Fruit fly (Drosophila melanogaster): ENCODE measurements around the gene Tmep.

Gene Tmep

dm6 chr3L:1569162-1569965, at the start of gene Tmep:
Gene Tmep, plus strand, starts transcription at chr3L:1569181.
- peak; percentile 8 for TF ChIP-seq noc (tag; optimal IDR thresholded peaks at IDR 0.05)

dm6 chr3L:1531159-1531558, 37.8 kb upstream of the Tmep start, which contains the start of gene Ir62a:
Gene Ir62a, minus strand, starts transcription at chr3L:1531259.
- TF ChIP-seq noc (tag; optimal IDR thresholded peaks at IDR 0.05) = no peak

DNA sequence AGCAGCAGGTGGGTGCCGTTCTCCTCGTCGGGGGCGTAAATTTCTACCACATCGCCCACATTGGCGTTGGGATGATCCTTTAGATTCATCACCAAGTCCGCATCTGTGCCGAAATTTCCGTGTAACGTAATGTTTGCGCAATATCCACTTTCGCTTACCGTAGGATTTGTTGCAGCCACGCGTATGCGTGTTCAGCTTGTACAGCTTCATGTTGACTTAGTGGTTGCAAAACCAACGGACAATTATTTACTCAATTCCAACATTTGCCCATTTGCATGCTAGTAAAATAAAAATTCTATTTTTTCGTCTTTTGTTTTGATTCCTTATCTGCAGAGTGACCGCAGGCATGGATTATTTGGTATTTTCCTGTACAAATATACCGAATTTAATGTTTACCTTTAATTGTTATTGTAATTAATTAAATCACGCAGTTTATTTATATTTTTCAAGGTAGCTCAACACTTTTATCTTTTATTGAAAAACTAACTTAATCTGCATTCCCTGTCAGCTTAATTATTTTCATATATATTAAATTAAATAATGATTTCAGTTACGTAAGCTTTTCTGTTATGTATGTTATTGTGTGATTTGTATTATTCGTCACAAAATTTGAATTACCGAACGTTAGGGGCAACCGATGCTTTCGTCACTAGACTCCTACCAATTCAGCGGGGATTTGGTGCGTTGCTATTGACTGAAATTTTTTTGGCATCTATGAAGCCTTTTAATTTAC, 35.1 kb upstream of the Tmep start, which contains the start of gene Iml1:
TSS of gene Iml1 (minus strand) at position 336 of the 733 bp plus-strand sequence.
- no peak for TF ChIP-seq noc (tag; optimal IDR thresholded peaks at IDR 0.05)

DNA sequence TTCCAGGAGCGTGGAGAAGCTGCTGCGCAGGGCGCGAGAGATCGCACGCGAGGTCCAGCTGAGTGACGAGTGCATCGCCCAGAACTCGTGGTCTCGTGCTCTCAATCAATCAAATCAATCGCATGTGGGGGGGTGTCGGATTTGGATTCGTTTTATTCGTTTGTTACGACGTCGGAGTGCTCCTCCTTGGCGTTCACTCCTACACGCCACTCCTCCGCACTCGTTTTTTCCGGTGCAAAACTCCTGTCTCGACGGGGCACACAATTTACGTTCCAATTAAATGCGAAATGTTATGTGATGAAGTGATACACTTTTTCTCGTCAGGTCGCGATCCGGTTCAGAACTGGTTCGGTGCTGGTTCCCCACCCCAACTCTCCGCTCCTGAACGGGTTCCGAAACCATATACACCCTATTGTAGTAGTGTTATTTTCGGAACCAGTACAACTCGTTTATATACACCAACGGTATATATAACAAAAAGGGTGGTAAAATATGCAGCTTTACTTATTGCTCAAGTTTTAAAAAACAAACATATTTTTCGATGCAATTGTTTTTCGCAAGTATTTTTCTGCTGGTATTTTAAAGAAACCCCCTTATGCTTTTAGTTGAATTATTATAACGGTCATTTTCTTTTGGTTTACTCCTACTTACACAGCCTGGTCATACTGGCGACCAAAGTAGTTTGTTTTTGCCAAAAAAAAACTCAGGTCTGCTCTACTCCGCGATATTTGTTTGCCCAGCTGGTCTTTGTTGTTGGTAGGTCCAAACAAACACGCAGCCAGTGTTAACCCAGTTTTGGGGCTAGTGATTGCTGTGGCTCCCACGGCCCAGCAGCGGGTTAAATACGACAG, 32.3 kb upstream of the Tmep start, which contains the start of the genes CG12091 and pns:
TSS of gene CG12091 (minus strand) at position 349 of the 851 bp plus-strand sequence.
TSS of gene pns (plus strand) at position 651 of the 851 bp plus-strand sequence.
- peak; percentile 74 for TF ChIP-seq noc (tag; optimal IDR thresholded peaks at IDR 0.05)

- no peak for TF ChIP-seq noc (tag; optimal IDR thresholded peaks at IDR 0.05)
These were observed 31.6 kb upstream of the Tmep start for dm6 chr3L:1537353-1537752.

- TF ChIP-seq noc (tag; optimal IDR thresholded peaks at IDR 0.05) = no peak
These were observed 30.6 kb upstream of the Tmep start for dm6 chr3L:1538314-1538854.

- no peak for TF ChIP-seq noc (tag; optimal IDR thresholded peaks at IDR 0.05)
These were observed 23.2 kb upstream of the Tmep start, which contains the start of the genes CG32313 and Pcyt1 for dm6 chr3L:1545693-1546329. Gene CG32313, minus strand, starts transcription at chr3L:1545743. Gene Pcyt1, plus strand, starts transcription at chr3L:1546092.

DNA sequence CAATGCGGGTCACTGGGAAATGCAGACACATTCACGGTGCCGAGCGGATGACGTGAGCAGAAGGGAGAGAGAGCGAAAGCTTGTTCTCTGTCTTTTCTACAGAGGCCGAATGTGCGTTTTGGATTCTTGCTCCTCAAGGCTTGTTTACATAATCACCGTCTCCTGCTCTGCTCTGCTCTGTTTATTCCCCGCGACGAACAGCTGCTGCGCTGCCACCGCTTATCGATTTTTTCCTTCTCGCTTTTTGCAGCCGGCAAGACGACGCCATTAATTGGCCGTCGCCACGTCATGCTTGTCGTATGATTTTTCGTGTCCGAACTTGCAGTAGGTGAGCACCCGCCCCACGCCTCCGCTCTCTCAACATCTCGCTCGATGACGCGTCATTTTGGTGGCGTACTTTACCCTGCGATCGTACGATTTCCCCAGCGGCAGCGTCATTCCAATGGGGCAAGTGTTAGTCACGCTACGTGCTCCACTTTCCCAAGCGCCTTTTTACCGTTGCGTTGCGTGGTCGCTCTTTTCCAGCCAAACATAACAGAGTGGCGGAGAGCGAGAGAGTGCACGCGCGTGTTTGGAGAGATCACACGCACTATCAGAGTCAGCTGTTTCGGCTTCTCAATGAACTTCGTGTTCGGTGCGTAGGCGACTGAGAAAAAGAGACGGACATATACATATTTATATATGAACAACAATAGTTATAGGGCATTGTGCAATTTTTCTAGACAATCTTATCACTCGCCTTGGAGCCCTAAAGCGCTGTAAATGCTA, 22.4 kb upstream of the Tmep start:
- TF ChIP-seq noc (tag; optimal IDR thresholded peaks at IDR 0.05) = peak; percentile 54

- TF ChIP-seq noc (tag; optimal IDR thresholded peaks at IDR 0.05) = no peak
These were observed 21.9 kb upstream of the Tmep start for dm6 chr3L:1547117-1547507.

DNA sequence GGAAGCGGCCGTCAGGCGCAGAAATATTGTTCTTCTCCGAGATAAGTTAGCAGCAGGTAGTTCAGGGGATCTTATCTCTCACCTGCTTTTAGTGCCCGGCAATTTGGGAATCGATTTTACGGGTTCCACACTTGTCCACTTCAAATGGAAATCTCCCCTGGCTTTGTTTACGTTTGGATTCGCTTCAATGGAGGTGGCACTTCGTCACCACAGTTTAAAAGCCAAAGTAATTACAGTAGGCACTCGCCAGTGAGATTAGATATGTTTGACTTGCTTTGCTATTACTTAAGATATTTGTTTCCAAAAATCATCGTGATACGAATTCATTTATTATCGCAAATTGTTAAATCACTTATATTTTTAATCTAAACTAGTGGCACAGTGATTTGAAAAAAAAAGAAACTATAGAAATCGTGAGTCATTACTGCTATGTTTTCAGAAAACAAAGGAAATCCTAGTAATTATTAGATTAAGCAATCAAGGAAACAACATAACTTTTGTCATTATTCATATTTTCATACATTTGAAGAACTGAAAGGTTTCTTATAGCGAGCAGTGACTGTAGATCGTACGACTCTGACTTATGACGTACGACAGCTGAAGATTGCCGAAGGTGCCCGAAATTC, 20.5 kb upstream of the Tmep start:
- TF ChIP-seq noc (tag; optimal IDR thresholded peaks at IDR 0.05) = peak; percentile 95

dm6 chr3L:1549148-1549547, 19.8 kb upstream of the Tmep start:
- TF ChIP-seq noc (tag; optimal IDR thresholded peaks at IDR 0.05) = no peak

- TF ChIP-seq noc (tag; optimal IDR thresholded peaks at IDR 0.05) = no peak
These were observed 19.3 kb upstream of the Tmep start for dm6 chr3L:1549634-1550071.

dm6 chr3L:1550914-1551313, 18.1 kb upstream of the Tmep start:
- no peak for TF ChIP-seq noc (tag; optimal IDR thresholded peaks at IDR 0.05)

- no peak for TF ChIP-seq noc (tag; optimal IDR thresholded peaks at IDR 0.05)
These were observed 15.8 kb upstream of the Tmep start, which contains the start of gene Pcyt2 for dm6 chr3L:1553193-1553592. Gene Pcyt2, plus strand, starts transcription at chr3L:1553493.

Measured in whole organism, larva.